Fruit fly (Drosophila melanogaster): ENCODE data around the gene CG43145.

Gene CG43145

DNA sequence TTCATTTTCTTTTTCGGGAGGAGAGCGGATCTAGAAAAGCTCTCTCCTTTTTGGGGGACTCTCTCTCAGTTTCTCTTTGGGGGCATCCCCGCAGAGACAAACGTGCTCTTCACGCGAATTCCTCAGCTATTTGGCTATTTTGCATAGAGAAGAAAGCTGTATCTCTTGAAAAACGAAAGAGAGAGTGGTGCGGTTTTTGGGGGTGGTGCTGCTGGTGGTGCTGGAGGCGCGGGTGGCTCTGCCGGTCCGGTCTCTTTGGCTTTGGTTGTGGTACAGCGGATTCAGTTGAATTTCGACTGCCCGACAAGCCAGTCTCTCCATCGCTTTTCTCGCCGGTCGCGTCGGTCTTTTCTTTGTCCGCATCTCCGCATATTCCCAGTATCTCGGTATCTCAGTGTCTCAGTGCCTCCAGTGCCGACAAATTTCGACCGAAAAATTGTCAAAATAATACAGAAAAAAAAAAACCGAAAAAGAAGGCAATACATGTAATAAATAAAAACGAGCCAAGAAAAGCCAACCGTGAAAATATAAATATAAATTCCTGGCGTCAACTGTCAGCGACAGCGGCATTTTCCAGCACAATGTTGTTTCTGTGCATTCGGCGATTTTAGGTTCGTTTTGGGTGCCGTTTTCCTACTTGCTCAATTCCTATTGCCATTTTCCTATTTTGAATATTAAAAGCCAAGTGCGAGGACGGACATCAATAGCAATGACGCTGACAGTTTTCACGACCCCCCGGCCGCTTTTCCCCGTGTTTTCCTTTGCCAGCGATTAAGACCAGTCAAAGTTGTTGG is 28.8 kb downstream of the CG43145 start, which contains the start of gene CG10019:
Gene CG10019 (plus strand): TSS at position 285 of the 794 bp plus-strand sequence.
- TF ChIP-seq zen2 (GFP tag; IDR thresholded peaks at IDR 0.05; ENCODE audit: partially characterized antibody) = 0 out of 3 replicates have a peak, but pooled peaks have one; percentile 30
- TF ChIP-seq Trl (optimal IDR thresholded peaks at IDR 0.05) = peak; percentile 80 to 98
- no peak for TF ChIP-seq Trl (GFP tag; optimal IDR thresholded peaks at IDR 0.05)
- TF ChIP-seq HLH4C (GFP tag; IDR thresholded peaks at IDR 0.05; ENCODE audit: partially characterized antibody) = 0 out of 3 replicates have a peak, but pooled peaks have one; percentile 20
- TF ChIP-seq Dip3 (GFP tag; optimal IDR thresholded peaks at IDR 0.05) = no peak
- no peak for TF ChIP-seq Lpt (GFP tag; optimal IDR thresholded peaks at IDR 0.05)
- peak; percentile 61 for TF ChIP-seq Elba2 (GFP tag; optimal IDR thresholded peaks at IDR 0.05)
- peak; percentile 26 for TF ChIP-seq Hand (GFP tag; optimal IDR thresholded peaks at IDR 0.05)
- TF ChIP-seq Deaf1 (tag; optimal IDR thresholded peaks at IDR 0.05) = peak; percentile 47
- 0 out of 2 replicates have a peak, but pooled peaks have one; percentile 23 for TF ChIP-seq CG11696 (GFP tag; IDR thresholded peaks at IDR 0.05)
- TF ChIP-seq CG10147 (GFP tag; optimal IDR thresholded peaks at IDR 0.05) = no peak
- TF ChIP-seq CG9437 (GFP tag; optimal IDR thresholded peaks at IDR 0.05) = no peak
- no peak for TF ChIP-seq fu2 (GFP tag; optimal IDR thresholded peaks at IDR 0.05)
- no peak for TF ChIP-seq CG13296 (GFP tag; optimal IDR thresholded peaks at IDR 0.05)
- peak; percentile 75 for TF ChIP-seq Jarid2 (GFP tag; optimal IDR thresholded peaks at IDR 0.05)
- TF ChIP-seq CG3163 (GFP tag; optimal IDR thresholded peaks at IDR 0.05) = peak; percentile 98
- TF ChIP-seq odd (GFP tag; optimal IDR thresholded peaks at IDR 0.05) = no peak
- no peak for TF ChIP-seq slp2 (GFP tag; optimal IDR thresholded peaks at IDR 0.05)
- peak; percentile 71 for TF ChIP-seq Med (GFP tag)
- TF ChIP-seq crp (GFP tag; optimal IDR thresholded peaks at IDR 0.05) = no peak
- 0 out of 3 replicates have a peak, but pooled peaks have one; percentile 8 for TF ChIP-seq Dbx (GFP tag; IDR thresholded peaks at IDR 0.05)
- peak; percentile 75 for TF ChIP-seq sens (GFP tag)
- TF ChIP-seq sd (tag; optimal IDR thresholded peaks at IDR 0.05) = peak; percentile 58
- TF ChIP-seq amos (GFP tag; IDR thresholded peaks at IDR 0.05; ENCODE audit: partially characterized antibody) = peak; percentile 19; the same call in 1 of the 2 replicates
- TF ChIP-seq cas (GFP tag; IDR thresholded peaks at IDR 0.05) = no peak
- peak; percentile 44; the same call in 1 of the 2 replicates for TF ChIP-seq CG13287 (GFP tag; IDR thresholded peaks at IDR 0.05; ENCODE audit: partially characterized antibody)
- no peak for TF ChIP-seq hb (GFP tag; IDR thresholded peaks at IDR 0.05; ENCODE audit: partially characterized antibody)
- no peak for TF ChIP-seq C15 (GFP tag; IDR thresholded peaks at IDR 0.05)
- no peak for TF ChIP-seq yki (optimal IDR thresholded peaks at IDR 0.05)
- no peak for TF ChIP-seq CG2120 (GFP tag; optimal IDR thresholded peaks at IDR 0.05)
- TF ChIP-seq B-H1 (GFP tag; IDR thresholded peaks at IDR 0.05) = no peak
- TF ChIP-seq crol (GFP tag; IDR thresholded peaks at IDR 0.05) = peak; percentile 78
- TF ChIP-seq rib (GFP tag; IDR thresholded peaks at IDR 0.05) = 0 out of 2 replicates have a peak, but pooled peaks have one; percentile 18
- no peak for TF ChIP-seq ci (GFP tag; IDR thresholded peaks at IDR 0.05)
- TF ChIP-seq sim (GFP tag; IDR thresholded peaks at IDR 0.05) = no peak
- TF ChIP-seq caup (GFP tag; optimal IDR thresholded peaks at IDR 0.05; ENCODE audit: severe bottlenecking) = peak; percentile 3
- TF ChIP-seq Ets97D (GFP tag; optimal IDR thresholded peaks at IDR 0.05) = no peak
- TF ChIP-seq CG6813 (GFP tag; optimal IDR thresholded peaks at IDR 0.05) = no peak

DNA sequence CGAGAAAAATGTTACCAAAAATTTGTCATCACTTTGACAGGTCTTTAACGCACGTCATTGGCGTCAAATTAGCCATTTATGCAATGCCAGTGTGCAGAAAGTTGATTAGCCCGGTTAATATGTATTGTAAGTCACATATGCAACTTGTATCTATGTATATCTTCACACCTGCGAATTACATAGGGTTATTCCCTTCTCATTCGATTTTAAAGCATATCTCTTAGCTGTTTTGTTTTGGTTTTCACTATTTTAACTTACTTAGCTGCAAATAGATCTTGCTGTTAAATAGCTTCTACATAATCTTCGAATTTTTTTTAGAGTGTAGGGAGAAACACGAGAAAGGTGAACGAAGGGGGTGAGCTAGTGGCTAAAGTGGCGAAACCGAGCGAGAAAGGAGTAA is 29.4 kb downstream of the CG43145 start:
- TF ChIP-seq CG1647 (GFP tag; optimal IDR thresholded peaks at IDR 0.05) = no peak
- TF ChIP-seq phol (tag; optimal IDR thresholded peaks at IDR 0.05) = no peak
- no peak for TF ChIP-seq ssp (GFP tag; IDR thresholded peaks at IDR 0.05)
- no peak for TF ChIP-seq CG14965 (GFP tag; optimal IDR thresholded peaks at IDR 0.05; ENCODE audit: borderline replicate concordance)
- no peak for TF ChIP-seq pzg (GFP tag; optimal IDR thresholded peaks at IDR 0.05)
